Fruit fly (Drosophila melanogaster) whole organism, wandering third instar larva: ENCODE measurements around the gene Lrr47.

Experiments used
- Abd-B ChIP-seq: fragments of >200 bp; optimal IDR thresholded peaks from 2 replicates; lab custom pipeline; 2017; ENCODE audit warnings: missing biosample characterization, missing genetic modification characterization
- CG9705 ChIP-seq: fragments of 200-800 bp; sonication (Bioruptor generic); optimal IDR thresholded peaks from 2 replicates; lab custom pipeline; 2018; ENCODE audit warnings: missing biosample characterization, mild to moderate bottlenecking, missing genetic modification characterization
- HLH106 ChIP-seq: fragments of 200-800 bp; optimal IDR thresholded peaks from 3 replicates; lab custom pipeline; 2019; ENCODE audit warnings: missing biosample characterization, mild to moderate bottlenecking, missing genetic modification characterization, moderate library complexity
- Hnf4 ChIP-seq: fragments of 200-800 bp; sonication (Bioruptor generic); optimal IDR thresholded peaks from 2 replicates; lab custom pipeline; 2016; ENCODE audit warnings: missing biosample characterization, mild to moderate bottlenecking, missing genetic modification characterization
- Myc ChIP-seq: fragments of >200 bp; optimal IDR thresholded peaks from 2 replicates; lab custom pipeline; 2017
- OdsH ChIP-seq: fragments of 200-800 bp; sonication (Bioruptor generic); optimal IDR thresholded peaks from 2 replicates; lab custom pipeline; 2016; ENCODE audit warnings: missing biosample characterization, mild to moderate bottlenecking, missing genetic modification characterization
- Rel ChIP-seq, 2 experiments: fragments of 200-800 bp; sonication (Bioruptor generic) in 1 of 2; optimal IDR thresholded peaks; 2 replicates in 1 of 2; 3 replicates in 1 of 2; lab custom pipeline; 2016 to 2019; ENCODE audit warnings: mild to moderate bottlenecking in 2 of 2, missing biosample characterization in 2 of 2, missing genetic modification characterization in 2 of 2, moderate library complexity in 1 of 2
- br ChIP-seq: fragments of 200-800 bp; sonication (Bioruptor generic); optimal IDR thresholded peaks from 2 replicates; lab custom pipeline; 2016; ENCODE audit warnings: missing biosample characterization, missing genetic modification characterization
- dsf ChIP-seq: sonication (Bioruptor generic); optimal IDR thresholded peaks from 2 replicates; lab custom pipeline; 2016; ENCODE audit warnings: missing biosample characterization, missing genetic modification characterization, borderline replicate concordance
- h ChIP-seq: fragments of 200-800 bp; sonication (Bioruptor generic); optimal IDR thresholded peaks from 3 replicates; lab custom pipeline; 2016; ENCODE audit warnings: missing biosample characterization, mild to moderate bottlenecking, missing genetic modification characterization
- psq ChIP-seq: fragments of 200-800 bp; sonication (Bioruptor generic); optimal IDR thresholded peaks from 3 replicates; lab custom pipeline; 2017; ENCODE audit warnings: missing biosample characterization, mild to moderate bottlenecking, missing genetic modification characterization, moderate library complexity
- rgr ChIP-seq: fragments of 200-800 bp; sonication (Bioruptor generic); optimal IDR thresholded peaks from 3 replicates; lab custom pipeline; 2016; ENCODE audit warnings: missing biosample characterization, mild to moderate bottlenecking, missing genetic modification characterization
- sage ChIP-seq: fragments of 200-800 bp; sonication (Bioruptor generic); optimal IDR thresholded peaks from 2 replicates; lab custom pipeline; 2016; ENCODE audit warnings: missing biosample characterization, mild to moderate bottlenecking, missing genetic modification characterization
- tai ChIP-seq: sonication (Bioruptor generic); optimal IDR thresholded peaks from 2 replicates; lab custom pipeline; 2016; ENCODE audit warnings: missing biosample characterization, missing genetic modification characterization

dm6 chr2L:10495495-10495894, 21.6 kb upstream of the Lrr47 start:
- TF ChIP-seq Rel (GFP tag; optimal IDR thresholded peaks at IDR 0.05; lab: Kevin White, UChicago) (no peak), Rel (tag; optimal IDR thresholded peaks at IDR 0.05; lab: Kevin White, UChicago) (no peak), br (GFP tag; lab: Kevin White, UChicago) (no peak), rgr (GFP tag; lab: Kevin White, UChicago) (no peak), dsf (no peak), HLH106 (tag; lab: Kevin White, UChicago) (no peak), tai (GFP tag; lab: Kevin White, UChicago) (no peak), CG9705 (GFP tag; lab: Kevin White, UChicago) (no peak), psq (GFP tag; lab: Kevin White, UChicago) (no peak), Hnf4 (GFP tag; lab: Kevin White, UChicago) (no peak), OdsH (GFP tag; lab: Kevin White, UChicago) (no peak), sage (GFP tag; lab: Kevin White, UChicago) (no peak), h (GFP tag; lab: Kevin White, UChicago) (no peak), Abd-B (no peak), Myc (lab: Kevin White, UChicago) (no peak)
